Worm (Caenorhabditis elegans) whole organism, L1 larva: ENCODE measurements around the gene irld-2.

Experiments used
- C04F5.9 ChIP-seq: sonication (generic microtip); optimal IDR thresholded peaks from 2 replicates; lab custom pipeline; 2016; ENCODE audit warnings: missing genetic modification characterization, missing compliant biosample characterization
- C16A3.4 ChIP-seq: fragments of 150-350 bp; optimal IDR thresholded peaks from 2 replicates; lab custom pipeline; 2014; ENCODE audit warnings: missing biosample characterization, missing genetic modification characterization
- alr-1 ChIP-seq: fragments of 200-800 bp; sonication (Bioruptor generic); optimal IDR thresholded peaks from 2 replicates; lab custom pipeline; 2018; ENCODE audit warnings: borderline replicate concordance, mild to moderate bottlenecking, missing genetic modification characterization, missing compliant biosample characterization
- ama-1 ChIP-seq: fragments of 150-350 bp; optimal IDR thresholded peaks from 2 replicates; lab custom pipeline; 2014
- blmp-1 ChIP-seq: fragments of 150-350 bp; optimal IDR thresholded peaks from 2 replicates; lab custom pipeline; 2014; ENCODE audit warnings: missing biosample characterization, missing genetic modification characterization
- ceh-63 ChIP-seq: fragments of 200-800 bp; sonication (Bioruptor generic); optimal IDR thresholded peaks from 2 replicates; lab custom pipeline; 2018; ENCODE audit warnings: mild to moderate bottlenecking, missing genetic modification characterization, missing compliant biosample characterization
- ceh-8 ChIP-seq: fragments of 200-800 bp; sonication (Bioruptor generic); optimal IDR thresholded peaks from 2 replicates; lab custom pipeline; 2018; ENCODE audit warnings: mild to moderate bottlenecking, missing genetic modification characterization, moderate library complexity, missing compliant biosample characterization
- ceh-82 ChIP-seq, 3 experiments: fragments of 150-350 bp in 1 of 3; sonication (generic microtip) in 2 of 3; optimal IDR thresholded peaks; 2 replicates each; lab custom pipeline; 2014 to 2017; ENCODE audit warnings: missing biosample characterization in 3 of 3, missing genetic modification characterization in 3 of 3
- ceh-88 ChIP-seq: fragments of 200-800 bp; sonication (Bioruptor generic); IDR thresholded peaks from 2 replicates; pipeline ENCODE4 v1.3.6; 2022; ENCODE audit warnings: missing genetic modification characterization, missing compliant biosample characterization
- dpl-1 ChIP-seq, 3 experiments: fragments of 150-350 bp in 2 of 3; sonication (generic microtip) in 1 of 3; optimal IDR thresholded peaks; 2 replicates each; lab custom pipeline; 2014 to 2017; ENCODE audit warnings: missing biosample characterization in 3 of 3, missing genetic modification characterization in 3 of 3, missing genetic modification reagents in 3 of 3
- dsc-1 ChIP-seq: sonication (generic microtip); optimal IDR thresholded peaks from 2 replicates; lab custom pipeline; 2016; ENCODE audit warnings: mild to moderate bottlenecking, missing genetic modification characterization, missing compliant biosample characterization
- efl-3 ChIP-seq: fragments of 200-800 bp; sonication (Bioruptor generic); optimal IDR thresholded peaks from 2 replicates; lab custom pipeline; 2018; ENCODE audit warnings: mild to moderate bottlenecking, missing genetic modification characterization, missing compliant biosample characterization
- elt-2 ChIP-seq: sonication (generic microtip); optimal IDR thresholded peaks from 2 replicates; lab custom pipeline; 2016; ENCODE audit warnings: missing genetic modification characterization, mild to moderate bottlenecking, inconsistent platforms, missing compliant biosample characterization, missing genetic modification reagents
- elt-3 ChIP-seq, 6 experiments: fragments of 150-350 bp in 1 of 6; sonication (generic microtip); optimal IDR thresholded peaks; 2 replicates each; lab custom pipeline; 2017 to 2018; ENCODE audit warnings: missing biosample characterization in 6 of 6, missing genetic modification characterization in 6 of 6, inconsistent platforms in 1 of 6
- fkh-10 ChIP-seq: sonication (generic microtip); optimal IDR thresholded peaks from 2 replicates; lab custom pipeline; 2017; ENCODE audit warnings: missing biosample characterization, missing genetic modification reagents, missing genetic modification characterization
- hlh-17 ChIP-seq: fragments of 200-800 bp; sonication (Bioruptor generic); optimal IDR thresholded peaks from 2 replicates; lab custom pipeline; 2018; ENCODE audit warnings: missing genetic modification characterization, mild to moderate bottlenecking, missing compliant biosample characterization, moderate library complexity, borderline replicate concordance
- irx-1 ChIP-seq: sonication (generic microtip); optimal IDR thresholded peaks from 2 replicates; lab custom pipeline; 2016; ENCODE audit warnings: missing genetic modification characterization, missing compliant biosample characterization
- jun-1 ChIP-seq: fragments of 150-350 bp; optimal IDR thresholded peaks from 2 replicates; lab custom pipeline; 2014; ENCODE audit warnings: missing biosample characterization, missing genetic modification reagents, missing genetic modification characterization
- lin-13 ChIP-seq: fragments of 150-350 bp; optimal IDR thresholded peaks from 2 replicates; lab custom pipeline; 2014; ENCODE audit warnings: missing biosample characterization, missing genetic modification reagents, missing genetic modification characterization
- lin-14 ChIP-seq: fragments of 200-800 bp; sonication (Bioruptor generic); optimal IDR thresholded peaks from 2 replicates; lab custom pipeline; 2018; ENCODE audit warnings: mild to moderate bottlenecking, missing genetic modification characterization, moderate library complexity, missing compliant biosample characterization
- lin-15B ChIP-seq: fragments of 150-350 bp; sonication (generic microtip); optimal IDR thresholded peaks from 3 replicates; lab custom pipeline; 2014; ENCODE audit warnings: missing biosample characterization, missing genetic modification characterization
- lin-35 ChIP-seq, 2 experiments: fragments of 150-350 bp; optimal IDR thresholded peaks; 2 replicates each; lab custom pipeline; 2014; ENCODE audit warnings: missing biosample characterization in 2 of 2, missing genetic modification characterization in 2 of 2, missing genetic modification reagents in 2 of 2
- lin-39 ChIP-seq: fragments of 150-350 bp; optimal IDR thresholded peaks from 2 replicates; lab custom pipeline; 2014; ENCODE audit warnings: missing biosample characterization, missing genetic modification reagents, missing genetic modification characterization
- lir-3 ChIP-seq: sonication (generic microtip); optimal IDR thresholded peaks from 2 replicates; lab custom pipeline; 2016; ENCODE audit warnings: mild to moderate bottlenecking, missing genetic modification characterization, moderate library complexity, missing compliant biosample characterization; ENCODE audit not compliant: poor library complexity
- lsy-2 ChIP-seq, 2 experiments: fragments of 150-350 bp; optimal IDR thresholded peaks; 2 replicates each; lab custom pipeline; 2014; ENCODE audit warnings: missing biosample characterization in 2 of 2, missing genetic modification characterization in 2 of 2
- mab-9 ChIP-seq: fragments of 200-800 bp; sonication (Bioruptor generic); IDR thresholded peaks from 2 replicates; pipeline ENCODE4 v1.3.6; 2022; ENCODE audit warnings: missing genetic modification reagents, missing genetic modification characterization, missing compliant biosample characterization
- mdl-1 ChIP-seq, 2 experiments: fragments of 150-350 bp; optimal IDR thresholded peaks; 2 replicates each; lab custom pipeline; 2014 to 2017; ENCODE audit warnings: missing biosample characterization in 2 of 2, missing genetic modification characterization in 2 of 2, inconsistent platforms in 1 of 2
- mef-2 ChIP-seq: fragments of 150-350 bp; optimal IDR thresholded peaks from 2 replicates; lab custom pipeline; 2014; ENCODE audit warnings: missing biosample characterization, missing genetic modification characterization
- mep-1 ChIP-seq: fragments of 150-350 bp; optimal IDR thresholded peaks from 2 replicates; lab custom pipeline; 2014; ENCODE audit warnings: missing biosample characterization, missing genetic modification characterization
- nhr-11 ChIP-seq: fragments of 150-350 bp; optimal IDR thresholded peaks from 2 replicates; lab custom pipeline; 2014; ENCODE audit warnings: missing biosample characterization, missing genetic modification characterization
- nhr-19 ChIP-seq: fragments of 200-800 bp; sonication (Bioruptor generic); conservative IDR thresholded peaks from 2 replicates; pipeline ENCODE4 v1.3.6; 2022; ENCODE audit warnings: missing genetic modification characterization, missing compliant biosample characterization
- nhr-20 ChIP-seq: sonication (generic microtip); optimal IDR thresholded peaks from 2 replicates; lab custom pipeline; 2016; ENCODE audit warnings: mild to moderate bottlenecking, missing genetic modification characterization, missing compliant biosample characterization
- nhr-237 ChIP-seq: fragments of 150-350 bp; optimal IDR thresholded peaks from 2 replicates; lab custom pipeline; 2014; ENCODE audit warnings: missing biosample characterization, missing genetic modification characterization
- nhr-28 ChIP-seq: fragments of 150-350 bp; optimal IDR thresholded peaks from 2 replicates; lab custom pipeline; 2014; ENCODE audit warnings: missing biosample characterization, missing genetic modification characterization
- nhr-47 ChIP-seq: sonication (generic microtip); optimal IDR thresholded peaks from 2 replicates; lab custom pipeline; 2016; ENCODE audit warnings: mild to moderate bottlenecking, missing genetic modification characterization, moderate library complexity, missing compliant biosample characterization
- nhr-71 ChIP-seq: sonication (generic microtip); optimal IDR thresholded peaks from 2 replicates; lab custom pipeline; 2016; ENCODE audit warnings: mild to moderate bottlenecking, missing genetic modification characterization, moderate library complexity, missing compliant biosample characterization
- nhr-84 ChIP-seq: sonication (generic microtip); optimal IDR thresholded peaks from 2 replicates; lab custom pipeline; 2017; ENCODE audit warnings: missing biosample characterization, missing genetic modification characterization
- nhr-85 ChIP-seq: sonication (generic microtip); peaks from one replicate; lab custom pipeline; 2016; ENCODE audit warnings: missing genetic modification characterization, inconsistent platforms, missing compliant biosample characterization
- pax-3 ChIP-seq: fragments of 200-800 bp; sonication (Bioruptor generic); optimal IDR thresholded peaks from 2 replicates; lab custom pipeline; 2018; ENCODE audit warnings: mild to moderate bottlenecking, missing genetic modification characterization, moderate library complexity, missing compliant biosample characterization
- pqm-1 ChIP-seq: sonication (generic microtip); optimal IDR thresholded peaks from 3 replicates; lab custom pipeline; 2017; ENCODE audit warnings: missing biosample characterization, missing genetic modification characterization
- rnt-1 ChIP-seq: sonication (generic microtip); optimal IDR thresholded peaks from 2 replicates; lab custom pipeline; 2016; ENCODE audit warnings: mild to moderate bottlenecking, missing genetic modification characterization, moderate library complexity, missing compliant biosample characterization
- snu-23 ChIP-seq: sonication (generic microtip); optimal IDR thresholded peaks from 2 replicates; lab custom pipeline; 2016; ENCODE audit warnings: missing genetic modification characterization, missing compliant biosample characterization
- sox-4 ChIP-seq: sonication (generic microtip); optimal IDR thresholded peaks from 2 replicates; lab custom pipeline; 2016; ENCODE audit warnings: missing genetic modification characterization, missing compliant biosample characterization
- sptf-1 ChIP-seq: fragments of 150-350 bp; optimal IDR thresholded peaks from 2 replicates; lab custom pipeline; 2014; ENCODE audit warnings: missing biosample characterization, missing genetic modification characterization
- tlp-1 ChIP-seq: fragments of 150-350 bp; optimal IDR thresholded peaks from 2 replicates; lab custom pipeline; 2014; ENCODE audit warnings: missing biosample characterization, missing genetic modification characterization
- unc-130 ChIP-seq: fragments of 150-350 bp; optimal IDR thresholded peaks from 2 replicates; lab custom pipeline; 2017; ENCODE audit warnings: missing biosample characterization, missing genetic modification characterization, inconsistent platforms
- unc-62 ChIP-seq: fragments of 150-350 bp; optimal IDR thresholded peaks from 2 replicates; lab custom pipeline; 2014; ENCODE audit warnings: missing biosample characterization, missing genetic modification reagents, missing genetic modification characterization
- unc-98 ChIP-seq: fragments of 200-800 bp; sonication (Bioruptor generic); IDR thresholded peaks from 2 replicates; pipeline ENCODE4 v1.3.6; 2022; ENCODE audit warnings: missing genetic modification characterization, missing compliant biosample characterization

irld-2 gene

DNA sequence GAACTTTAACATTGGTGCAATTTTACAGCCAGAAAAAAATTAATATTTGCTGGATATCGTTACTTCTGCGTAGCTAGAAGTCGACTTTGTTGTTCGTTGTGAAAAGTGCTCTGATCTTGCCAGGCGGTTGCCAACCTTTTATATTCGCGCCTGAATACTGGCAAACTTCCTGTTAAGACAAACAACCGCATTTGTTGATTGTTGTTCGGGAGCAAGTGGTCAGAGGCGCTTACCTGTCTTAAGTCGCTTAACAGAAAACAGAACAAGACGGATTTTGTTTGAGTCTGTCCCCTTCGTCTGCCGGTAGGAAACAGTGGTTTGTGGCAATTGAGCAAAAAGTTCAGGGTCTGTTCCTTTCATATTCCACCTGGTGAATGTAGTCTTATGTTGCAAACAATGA is 32.4 kb downstream of the irld-2 start, which contains the start of gene C49F8.15:
C49F8.15 (minus strand) TSS at position 101 of the 400 bp plus-strand sequence.
- no peak for TF ChIP-seq pax-3 (tag; lab: Kevin White, UChicago)
- no peak for TF ChIP-seq elt-2 (tag; lab: Kevin White, UChicago)
- no peak for TF ChIP-seq alr-1
- TF ChIP-seq ama-1 = no peak
- TF ChIP-seq efl-3 (GFP tag; lab: Kevin White, UChicago) = no peak
- no peak for TF ChIP-seq tlp-1
- TF ChIP-seq nhr-28 (tag; lab: Kevin White, UChicago) = no peak
- TF ChIP-seq snu-23 (GFP tag; lab: Kevin White, UChicago) = no peak
- TF ChIP-seq lin-39 = no peak
- no peak for TF ChIP-seq mdl-1 (tag; optimal IDR thresholded peaks at IDR 0.05; lab: Kevin White, UChicago)
- TF ChIP-seq sox-4 (tag; lab: Kevin White, UChicago) = no peak
- no peak for TF ChIP-seq nhr-11 (tag; lab: Kevin White, UChicago)
- no peak for TF ChIP-seq dsc-1
- no peak for TF ChIP-seq ceh-8 (GFP tag; lab: Kevin White, UChicago)
- no peak for TF ChIP-seq C04F5.9 (tag; lab: Kevin White, UChicago)
- TF ChIP-seq jun-1 (tag; lab: Kevin White, UChicago) = no peak
- no peak for TF ChIP-seq fkh-10
- no peak for TF ChIP-seq irx-1 (tag; lab: Kevin White, UChicago)
- TF ChIP-seq elt-3 (tag; optimal IDR thresholded peaks at IDR 0.05; lab: Kevin White, UChicago) = no peak
- no peak for TF ChIP-seq ceh-82 (tag; optimal IDR thresholded peaks at IDR 0.05; lab: Kevin White, UChicago)

DNA sequence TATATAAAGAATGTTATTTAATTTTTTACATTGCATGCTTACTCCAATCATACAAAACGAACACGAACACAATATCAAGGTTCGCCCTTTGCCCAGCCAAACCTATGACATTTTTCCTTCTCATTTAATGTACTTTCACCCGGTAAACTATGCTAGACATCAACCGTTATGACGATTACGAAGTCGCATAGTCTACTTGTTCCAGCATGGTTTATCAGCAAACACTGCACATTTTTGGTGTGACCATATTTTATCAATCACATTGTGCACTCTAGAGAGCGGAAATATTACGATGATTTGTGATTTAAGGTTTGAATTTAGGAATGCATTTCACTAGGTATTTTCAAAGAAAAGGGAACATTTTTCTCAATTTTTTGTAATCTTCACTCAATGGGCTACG is 34.2 kb downstream of the irld-2 start:
- TF ChIP-seq nhr-11 (tag; lab: Kevin White, UChicago) (no peak), nhr-20 (peak; percentile 35), nhr-19 (GFP tag; lab: Robert Waterston, UW) (peak; percentile 14; the same call in 1 of the 2 replicates), nhr-71 (tag; lab: Kevin White, UChicago) (peak; percentile 23), lin-14 (peak; percentile 6), lin-35 (GFP tag; optimal IDR thresholded peaks at IDR 0.05; lab: Kevin White, UChicago) (peak in 1 of 2 experiments; percentile 50), mef-2 (tag; lab: Kevin White, UChicago) (no peak), elt-2 (tag; lab: Kevin White, UChicago) (peak; percentile 84)

DNA sequence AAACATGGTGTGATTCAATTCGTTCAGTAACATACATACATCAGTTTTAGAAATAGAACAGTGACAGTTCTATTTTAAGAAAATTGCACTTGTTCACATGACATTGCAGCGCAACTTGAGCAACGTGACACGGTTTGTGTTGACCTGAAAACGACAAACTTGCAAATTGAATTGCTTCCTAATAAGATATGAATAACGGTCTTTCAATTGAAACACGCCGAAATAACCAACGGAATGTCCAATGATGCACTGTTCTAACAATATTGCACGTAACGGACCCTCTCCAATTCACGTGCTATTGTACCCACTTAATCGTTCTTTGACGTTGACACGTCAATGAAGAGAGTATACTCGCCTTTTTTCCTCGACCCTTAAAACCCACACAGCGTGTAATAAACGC is 35.1 kb downstream of the irld-2 start:
- TF ChIP-seq lsy-2 (tag; optimal IDR thresholded peaks at IDR 0.05; lab: Kevin White, UChicago) (no peak), nhr-85 (tag; lab: Kevin White, UChicago) (peak; percentile 40), mep-1 (tag; lab: Kevin White, UChicago) (no peak), irx-1 (tag; lab: Kevin White, UChicago) (no peak), unc-98 (no peak), lin-13 (no peak), jun-1 (tag; lab: Kevin White, UChicago) (no peak), C04F5.9 (tag; lab: Kevin White, UChicago) (no peak), nhr-47 (tag; lab: Kevin White, UChicago) (no peak), ceh-88 (no peak), hlh-17 (GFP tag; lab: Kevin White, UChicago) (no peak), nhr-84 (no peak), mef-2 (tag; lab: Kevin White, UChicago) (no peak), snu-23 (GFP tag; lab: Kevin White, UChicago) (peak; percentile 27), pqm-1 (tag; lab: Kevin White, UChicago) (no peak), mab-9 (GFP tag; lab: Robert Waterston, UW) (no peak), sptf-1 (tag; lab: Kevin White, UChicago) (no peak), lir-3 (tag; lab: Kevin White, UChicago) (no peak), lin-15B (tag; lab: Kevin White, UChicago) (no peak), blmp-1 (tag; lab: Kevin White, UChicago) (no peak), nhr-20 (peak; percentile 68), fkh-10 (no peak), lin-35 (GFP tag; optimal IDR thresholded peaks at IDR 0.05; lab: Kevin White, UChicago) (peak in 1 of 2 experiments; percentile 8), dpl-1 (GFP tag; optimal IDR thresholded peaks at IDR 0.05; lab: Kevin White, UChicago) (no peak), unc-130 (tag; lab: Kevin White, UChicago) (no peak), rnt-1 (tag; lab: Kevin White, UChicago) (no peak), ceh-63 (GFP tag; lab: Kevin White, UChicago) (no peak), lin-14 (peak; percentile 49), unc-62 (no peak), C16A3.4 (tag; lab: Kevin White, UChicago) (no peak), nhr-237 (tag; lab: Kevin White, UChicago) (no peak), ceh-8 (GFP tag; lab: Kevin White, UChicago) (no peak)
